Fruit fly (Drosophila melanogaster) whole organism, pupa: Measurements from ENCODE around the gene RpLP1.
A peak's percentile ranks its signal among the peaks of the same experiment; 100 is the strongest.

Experiments used
- CG10348 ChIP-seq: fragments of 200-800 bp; sonication (Bioruptor generic); IDR thresholded peaks from 2 replicates; pipeline ENCODE4 v1.3.6; 2022; ENCODE audit warnings: missing biosample characterization, missing genetic modification characterization
- CG12605 ChIP-seq: fragments of 200-800 bp; sonication (Bioruptor generic); IDR thresholded peaks from 2 replicates; pipeline ENCODE4 v1.3.6; 2022; ENCODE audit warnings: missing biosample characterization, missing genetic modification characterization
- CG13204 ChIP-seq: fragments of 200-800 bp; sonication (Bioruptor generic); optimal IDR thresholded peaks from 2 replicates; lab custom pipeline; 2018; ENCODE audit warnings: missing biosample characterization, mild to moderate bottlenecking, missing genetic modification characterization, moderate library complexity
- CG14655 ChIP-seq: fragments of 200-800 bp; sonication (Bioruptor generic); optimal IDR thresholded peaks from 3 replicates; lab custom pipeline; 2017; ENCODE audit warnings: mild to moderate bottlenecking, missing biosample characterization, missing genetic modification reagents, missing genetic modification characterization
- CG15710 ChIP-seq: fragments of 200-800 bp; sonication (Bioruptor generic); optimal IDR thresholded peaks from 2 replicates; lab custom pipeline; 2018; ENCODE audit warnings: missing biosample characterization, mild to moderate bottlenecking, missing genetic modification characterization, moderate library complexity
- CG17806 ChIP-seq: fragments of 200-800 bp; sonication (Bioruptor generic); optimal IDR thresholded peaks from 2 replicates; lab custom pipeline; 2018; ENCODE audit warnings: missing biosample characterization, mild to moderate bottlenecking, missing genetic modification characterization, moderate library complexity
- CG32121 ChIP-seq: fragments of 200-800 bp; sonication (Bioruptor generic); IDR thresholded peaks from 2 replicates; pipeline ENCODE4 v1.3.6; 2022; ENCODE audit warnings: missing biosample characterization, missing genetic modification characterization
- CG34367 ChIP-seq: fragments of 200-800 bp; sonication (Bioruptor generic); optimal IDR thresholded peaks from 2 replicates; lab custom pipeline; 2018; ENCODE audit warnings: missing biosample characterization, mild to moderate bottlenecking, missing genetic modification characterization
- CG4496 ChIP-seq: fragments of 200-800 bp; sonication (Bioruptor generic); IDR thresholded peaks from 3 replicates; pipeline ENCODE4 v1.3.6; 2022; ENCODE audit warnings: missing biosample characterization, missing genetic modification characterization
- CG8159 ChIP-seq: fragments of 200-800 bp; sonication (Bioruptor generic); optimal IDR thresholded peaks from 3 replicates; lab custom pipeline; 2018; ENCODE audit warnings: missing biosample characterization, mild to moderate bottlenecking, missing genetic modification characterization, moderate library complexity
- CG8301 ChIP-seq: fragments of 200-800 bp; sonication (Bioruptor generic); optimal IDR thresholded peaks from 2 replicates; lab custom pipeline; 2018; ENCODE audit warnings: missing biosample characterization, mild to moderate bottlenecking, missing genetic modification characterization
- CG9948 ChIP-seq: fragments of 200-800 bp; sonication (Bioruptor generic); optimal IDR thresholded peaks from 2 replicates; lab custom pipeline; 2018; ENCODE audit warnings: missing biosample characterization, mild to moderate bottlenecking, missing genetic modification characterization, moderate library complexity
- D1 ChIP-seq: fragments of 200-800 bp; sonication (Bioruptor generic); optimal IDR thresholded peaks from 2 replicates; lab custom pipeline; 2018; ENCODE audit warnings: missing biosample characterization, mild to moderate bottlenecking, missing genetic modification characterization, moderate library complexity
- EcR ChIP-seq: fragments of 200-800 bp; sonication (Bioruptor generic); optimal IDR thresholded peaks from 3 replicates; lab custom pipeline; 2019; ENCODE audit warnings: missing biosample characterization, missing genetic modification characterization, mild to moderate bottlenecking, moderate library complexity, missing genetic modification reagents
- Ets98B ChIP-seq: fragments of 200-800 bp; sonication (Bioruptor generic); IDR thresholded peaks from 2 replicates; pipeline ENCODE4 v1.3.6; 2022; ENCODE audit warnings: missing biosample characterization, missing genetic modification characterization
- Pif1A ChIP-seq: fragments of 200-800 bp; sonication (Bioruptor generic); optimal IDR thresholded peaks from 3 replicates; lab custom pipeline; 2016; ENCODE audit warnings: missing biosample characterization, missing genetic modification characterization
- Pif1B ChIP-seq: fragments of 200-800 bp; sonication (Bioruptor generic); optimal IDR thresholded peaks from 3 replicates; lab custom pipeline; 2016; ENCODE audit warnings: missing biosample characterization, missing genetic modification characterization
- Snoo ChIP-seq: fragments of 200-800 bp; sonication (Bioruptor generic); optimal IDR thresholded peaks from 3 replicates; lab custom pipeline; 2017; ENCODE audit warnings: missing biosample characterization, mild to moderate bottlenecking, missing genetic modification characterization, inconsistent platforms
- fd96Ca ChIP-seq: fragments of 200-800 bp; sonication (Bioruptor generic); IDR thresholded peaks from 3 replicates; pipeline ENCODE4 v1.3.6; 2022; ENCODE audit warnings: missing biosample characterization, missing genetic modification characterization
- gl ChIP-seq: fragments of 200-800 bp; sonication (Bioruptor generic); optimal IDR thresholded peaks from 2 replicates; lab custom pipeline; 2018; ENCODE audit warnings: missing biosample characterization, mild to moderate bottlenecking, missing genetic modification characterization
- rn ChIP-seq: fragments of 200-800 bp; sonication (Bioruptor generic); IDR thresholded peaks from 2 replicates; pipeline ENCODE4 v1.3.6; 2022; ENCODE audit warnings: missing biosample characterization, missing genetic modification characterization

The RpLP1 gene

dm6 chr2L:412931-413330, 6.8 kb upstream of the RpLP1 start:
- no peak for TF ChIP-seq CG8301 (tag; lab: Kevin White, UChicago)
- TF ChIP-seq CG17806 (tag; lab: Kevin White, UChicago): peak; percentile 25
- TF ChIP-seq CG4496: peak; percentile 26; the same call in 1 of the 3 replicates
- TF ChIP-seq Ets98B (GFP tag; lab: Robert Waterston, UW): no peak; the same call in none of the 2 replicates
- no peak for TF ChIP-seq CG13204 (GFP tag; lab: Kevin White, UChicago)
- no peak for TF ChIP-seq rn (GFP tag; lab: Robert Waterston, UW)
- no peak for TF ChIP-seq fd96Ca (GFP tag; lab: Robert Waterston, UW)
- TF ChIP-seq CG9948 (tag; lab: Kevin White, UChicago): peak; percentile 28

dm6 chr2L:413894-414293, 5.9 kb upstream of the RpLP1 start:
- TF ChIP-seq CG12605 (no peak), CG8159 (tag; lab: Kevin White, UChicago) (no peak), D1 (tag; lab: Kevin White, UChicago) (no peak), CG13204 (GFP tag; lab: Kevin White, UChicago) (no peak), rn (GFP tag; lab: Robert Waterston, UW) (no peak), CG34367 (tag; lab: Kevin White, UChicago) (no peak), CG32121 (GFP tag; lab: Robert Waterston, UW) (no peak), fd96Ca (GFP tag; lab: Robert Waterston, UW) (no peak), EcR (no peak), gl (no peak), CG10348 (GFP tag; lab: Robert Waterston, UW) (no peak), CG15710 (tag; lab: Kevin White, UChicago) (no peak), CG8301 (tag; lab: Kevin White, UChicago) (no peak), CG14655 (GFP tag; lab: Kevin White, UChicago) (no peak), CG9948 (tag; lab: Kevin White, UChicago) (no peak), CG17806 (tag; lab: Kevin White, UChicago) (no peak)

- TF ChIP-seq Pif1A (peak; percentile 80), CG8301 (tag; lab: Kevin White, UChicago) (peak; percentile 68), CG32121 (GFP tag; lab: Robert Waterston, UW) (peak; percentile 64), Ets98B (GFP tag; lab: Robert Waterston, UW) (no peak; the same call in 1 of the 2 replicates), Pif1B (GFP tag; lab: Kevin White, UChicago) (peak; percentile 44), EcR (no peak), rn (GFP tag; lab: Robert Waterston, UW) (peak; percentile 62; the same call in 1 of the 2 replicates), CG14655 (GFP tag; lab: Kevin White, UChicago) (peak; percentile 79), CG4496 (peak; percentile 75), fd96Ca (GFP tag; lab: Robert Waterston, UW) (peak; percentile 88), Snoo (tag; lab: Kevin White, UChicago) (peak; percentile 80), CG9948 (tag; lab: Kevin White, UChicago) (peak; percentile 77), CG8159 (tag; lab: Kevin White, UChicago) (peak; percentile 79), D1 (tag; lab: Kevin White, UChicago) (no peak), CG15710 (tag; lab: Kevin White, UChicago) (peak; percentile 87), CG34367 (tag; lab: Kevin White, UChicago) (peak; percentile 73), CG10348 (GFP tag; lab: Robert Waterston, UW) (no peak), CG12605 (no peak; the same call in 1 of the 2 replicates), gl (no peak), CG17806 (tag; lab: Kevin White, UChicago) (peak; percentile 58), CG13204 (GFP tag; lab: Kevin White, UChicago) (no peak)
These were observed 5.0 kb upstream of the RpLP1 start, which contains the start of the genes AP-2alpha and ebi for dm6 chr2L:414593-415399. TSS of gene AP-2alpha (minus strand) at chr2L:414777. TSS of gene ebi (plus strand) at chr2L:415067.

- TF ChIP-seq gl (no peak), Snoo (tag; lab: Kevin White, UChicago) (peak; percentile 19), CG4496 (peak; percentile 39; the same call in 2 of the 3 replicates), Pif1B (GFP tag; lab: Kevin White, UChicago) (no peak), CG17806 (tag; lab: Kevin White, UChicago) (no peak), EcR (peak; percentile 3)
These were observed 1.5 kb downstream of the RpLP1 start, which contains the start of the genes CG11885 and CG13692 for dm6 chr2L:421119-421821. TSS of gene CG11885 (minus strand) at chr2L:421450. TSS of gene CG13692 (plus strand) at chr2L:421771.

- TF ChIP-seq CG13204 (GFP tag; lab: Kevin White, UChicago): no peak
These were observed 2.8 kb downstream of the RpLP1 start, which contains the start of gene BBS8 for dm6 chr2L:422573-422972. TSS of gene BBS8 (plus strand) at chr2L:422873.
